Worm (Caenorhabditis elegans) whole organism, mixed stage, embryonic: ENCODE data around the gene acr-8.

Experiments used
- elt-3 ChIP-seq: fragments of 150-350 bp; optimal IDR thresholded peaks from 2 replicates; lab custom pipeline; 2014; ENCODE audit warnings: missing biosample characterization, missing genetic modification characterization
- ham-2 ChIP-seq: fragments of 200-800 bp; sonication (Bioruptor generic); optimal IDR thresholded peaks from 2 replicates; lab custom pipeline; 2018; ENCODE audit warnings: mild to moderate bottlenecking, missing genetic modification characterization, missing compliant biosample characterization
- nhr-76 ChIP-seq: sonication (generic microtip); optimal IDR thresholded peaks from 2 replicates; lab custom pipeline; 2017; ENCODE audit warnings: missing biosample characterization, missing genetic modification characterization
- sptf-1 ChIP-seq: sonication (generic microtip); optimal IDR thresholded peaks from 2 replicates; lab custom pipeline; 2017; ENCODE audit warnings: mild to moderate bottlenecking, missing genetic modification characterization, moderate library complexity, missing compliant biosample characterization
- unc-62 ChIP-seq: fragments of 150-350 bp; optimal IDR thresholded peaks from 2 replicates; lab custom pipeline; 2014; ENCODE audit warnings: missing biosample characterization, missing genetic modification reagents, missing genetic modification characterization

DNA sequence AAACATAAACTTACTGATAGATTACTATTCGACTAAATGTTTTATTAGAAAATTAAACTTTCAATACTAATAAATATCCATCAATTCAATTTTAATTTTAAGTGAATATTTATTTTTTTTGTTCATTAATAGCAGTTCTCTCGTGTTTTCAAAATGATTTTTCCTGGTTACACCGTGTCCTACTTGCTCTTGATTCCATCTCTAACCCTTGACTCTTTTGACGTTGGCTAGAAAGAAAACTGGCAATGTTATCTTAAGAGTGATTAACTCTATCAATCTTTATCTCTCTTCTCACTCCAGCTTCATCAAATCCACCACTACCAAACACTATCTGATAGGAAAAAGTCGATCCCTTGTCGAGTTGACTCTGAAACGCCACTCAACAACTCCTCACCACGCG, at the start of gene acr-8:
- TF ChIP-seq ham-2 (GFP tag; lab: Kevin White, UChicago) (no peak), nhr-76 (tag; lab: Kevin White, UChicago) (no peak), elt-3 (no peak), unc-62 (GFP tag; lab: Kevin White, UChicago) (no peak), sptf-1 (no peak)
